Worm (Caenorhabditis elegans) whole organism, midembryonic: ENCODE data around the gene Y49F6B.19.

ENCODE experiments used
- T22C8.4 ChIP-seq: fragments of 200-800 bp; sonication (Bioruptor generic); IDR thresholded peaks from 2 replicates; pipeline ENCODE4 v1.3.6; 2022; ENCODE audit warnings: missing genetic modification characterization, missing compliant biosample characterization
- cog-1 ChIP-seq: sonication (generic microtip); optimal IDR thresholded peaks from 2 replicates; lab custom pipeline; 2016; ENCODE audit warnings: missing genetic modification characterization, missing compliant biosample characterization
- ref-1 ChIP-seq: fragments of 200-800 bp; sonication (Bioruptor generic); conservative IDR thresholded peaks from 2 replicates; pipeline ENCODE4 v1.3.6; 2022; ENCODE audit warnings: missing genetic modification reagents, missing genetic modification characterization, missing compliant biosample characterization

DNA sequence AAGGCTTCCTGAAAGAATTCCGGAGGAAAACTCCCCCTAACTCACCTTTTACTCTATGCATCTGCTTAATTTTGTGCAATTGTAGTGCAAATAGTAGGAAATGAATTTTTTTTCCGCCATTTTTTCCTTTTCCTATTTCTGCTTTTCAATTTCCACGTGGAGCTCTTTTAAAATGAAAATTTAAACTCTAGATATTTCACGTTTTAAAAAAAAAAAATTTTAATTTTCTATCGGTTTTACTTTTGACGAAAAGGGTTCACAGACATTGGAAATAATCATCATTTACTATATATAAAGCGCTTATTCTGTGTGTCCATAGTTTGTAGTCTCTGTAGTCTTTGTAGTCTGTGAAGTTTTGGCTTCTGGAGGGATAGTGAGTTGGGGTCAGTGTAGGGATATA lies 30.6 kb downstream of the Y49F6B.19 start, which contains the start of gene Y49F6B.8:
- TF ChIP-seq cog-1 (tag; lab: Kevin White, UChicago) (no peak), T22C8.4 (GFP tag; lab: Robert Waterston, UW) (no peak), ref-1 (no peak)
